Worm (Caenorhabditis elegans) whole organism, mixed stage, embryonic: ENCODE data around the gene cox-10.

Source experiments
- M03D4.4 ChIP-seq: sonication (generic microtip); optimal IDR thresholded peaks from 2 replicates; lab custom pipeline; 2017; ENCODE audit warnings: mild to moderate bottlenecking, missing genetic modification characterization, missing compliant biosample characterization
- blmp-1 ChIP-seq: fragments of 150-350 bp; optimal IDR thresholded peaks from 2 replicates; lab custom pipeline; 2014; ENCODE audit warnings: missing biosample characterization, missing genetic modification characterization
- ceh-39 ChIP-seq: fragments of 150-350 bp; optimal IDR thresholded peaks from 2 replicates; lab custom pipeline; 2014; ENCODE audit warnings: missing biosample characterization, missing genetic modification characterization
- ceh-43 ChIP-seq: fragments of 200-800 bp; sonication (Bioruptor generic); optimal IDR thresholded peaks from 2 replicates; lab custom pipeline; 2018; ENCODE audit warnings: mild to moderate bottlenecking, missing genetic modification characterization, moderate library complexity, missing compliant biosample characterization
- cnd-1 ChIP-seq: fragments of 200-800 bp; sonication (Bioruptor generic); optimal IDR thresholded peaks from 2 replicates; lab custom pipeline; 2018; ENCODE audit warnings: mild to moderate bottlenecking, missing genetic modification characterization, missing compliant biosample characterization
- drap-1 ChIP-seq: fragments of 200-800 bp; sonication (Bioruptor generic); optimal IDR thresholded peaks from 3 replicates; lab custom pipeline; 2018; ENCODE audit warnings: mild to moderate bottlenecking, missing genetic modification characterization, missing compliant biosample characterization
- elt-1 ChIP-seq: sonication (generic microtip); optimal IDR thresholded peaks from 2 replicates; lab custom pipeline; 2017; ENCODE audit warnings: missing genetic modification characterization, mild to moderate bottlenecking, missing compliant biosample characterization, antibody characterized with exemption, moderate library complexity, borderline replicate concordance; ENCODE audit not compliant: insufficient read depth
- elt-3 ChIP-seq: fragments of 150-350 bp; optimal IDR thresholded peaks from 2 replicates; lab custom pipeline; 2014; ENCODE audit warnings: missing biosample characterization, missing genetic modification characterization
- flh-1 ChIP-seq: fragments of 200-800 bp; sonication (Bioruptor generic); optimal IDR thresholded peaks from 2 replicates; lab custom pipeline; 2018; ENCODE audit warnings: mild to moderate bottlenecking, missing genetic modification characterization, moderate library complexity, missing compliant biosample characterization
- ham-2 ChIP-seq: fragments of 200-800 bp; sonication (Bioruptor generic); optimal IDR thresholded peaks from 2 replicates; lab custom pipeline; 2018; ENCODE audit warnings: mild to moderate bottlenecking, missing genetic modification characterization, missing compliant biosample characterization
- lin-13 ChIP-seq: fragments of 150-350 bp; optimal IDR thresholded peaks from 2 replicates; lab custom pipeline; 2014; ENCODE audit warnings: missing biosample characterization, missing genetic modification characterization
- lin-32 ChIP-seq: fragments of 200-800 bp; sonication (Bioruptor generic); optimal IDR thresholded peaks from 2 replicates; lab custom pipeline; 2018; ENCODE audit warnings: mild to moderate bottlenecking, missing genetic modification characterization, missing compliant biosample characterization
- lsy-2 ChIP-seq: fragments of 150-350 bp; optimal IDR thresholded peaks from 2 replicates; lab custom pipeline; 2014; ENCODE audit warnings: missing biosample characterization, missing genetic modification characterization
- mab-5 ChIP-seq: fragments of 150-350 bp; optimal IDR thresholded peaks from 2 replicates; lab custom pipeline; 2014; ENCODE audit warnings: missing biosample characterization, missing genetic modification characterization
- mep-1 ChIP-seq: fragments of 150-350 bp; optimal IDR thresholded peaks from 2 replicates; lab custom pipeline; 2017; ENCODE audit warnings: missing biosample characterization, missing genetic modification reagents, missing genetic modification characterization, inconsistent platforms
- mls-2 ChIP-seq: sonication (generic microtip); optimal IDR thresholded peaks from 2 replicates; lab custom pipeline; 2016; ENCODE audit warnings: mild to moderate bottlenecking, missing genetic modification characterization, moderate library complexity, missing compliant biosample characterization
- nhr-2 ChIP-seq: fragments of 150-350 bp; optimal IDR thresholded peaks from 2 replicates; lab custom pipeline; 2014; ENCODE audit warnings: missing biosample characterization, missing genetic modification characterization
- nhr-237 ChIP-seq: fragments of 150-350 bp; optimal IDR thresholded peaks from 2 replicates; lab custom pipeline; 2014; ENCODE audit warnings: missing biosample characterization, missing genetic modification characterization
- nhr-28 ChIP-seq: fragments of 150-350 bp; optimal IDR thresholded peaks from 2 replicates; lab custom pipeline; 2014; ENCODE audit warnings: missing biosample characterization, missing genetic modification characterization
- nhr-76 ChIP-seq: sonication (generic microtip); optimal IDR thresholded peaks from 2 replicates; lab custom pipeline; 2017; ENCODE audit warnings: missing biosample characterization, missing genetic modification characterization
- pha-4 ChIP-seq: fragments of 150-350 bp; optimal IDR thresholded peaks from 2 replicates; lab custom pipeline; 2018; ENCODE audit warnings: missing biosample characterization, missing genetic modification reagents, missing genetic modification characterization
- sem-2 ChIP-seq: fragments of 200-800 bp; sonication (Bioruptor generic); optimal IDR thresholded peaks from 2 replicates; lab custom pipeline; 2018; ENCODE audit warnings: mild to moderate bottlenecking, missing genetic modification characterization, missing compliant biosample characterization
- snpc-4 ChIP-seq: fragments of 150-350 bp; optimal IDR thresholded peaks from 2 replicates; lab custom pipeline; 2014; ENCODE audit warnings: missing biosample characterization, missing genetic modification characterization
- tbx-8 ChIP-seq: fragments of 200-800 bp; sonication (Bioruptor generic); optimal IDR thresholded peaks from 2 replicates; lab custom pipeline; 2018; ENCODE audit warnings: mild to moderate bottlenecking, missing genetic modification characterization, moderate library complexity, missing compliant biosample characterization
- unc-120 ChIP-seq: sonication (generic microtip); optimal IDR thresholded peaks from 2 replicates; lab custom pipeline; 2017; ENCODE audit warnings: missing genetic modification characterization, missing compliant biosample characterization; ENCODE audit not compliant: poor library complexity, severe bottlenecking
- unc-39 ChIP-seq: fragments of 150-350 bp; optimal IDR thresholded peaks from 2 replicates; lab custom pipeline; 2014; ENCODE audit warnings: missing biosample characterization, missing genetic modification characterization
- unc-62 ChIP-seq: fragments of 150-350 bp; optimal IDR thresholded peaks from 2 replicates; lab custom pipeline; 2014; ENCODE audit warnings: missing biosample characterization, missing genetic modification reagents, missing genetic modification characterization
- zip-8 ChIP-seq: fragments of 150-350 bp; optimal IDR thresholded peaks from 2 replicates; lab custom pipeline; 2014; ENCODE audit warnings: missing biosample characterization, missing genetic modification characterization
- ztf-11 ChIP-seq: fragments of 150-350 bp; optimal IDR thresholded peaks from 2 replicates; lab custom pipeline; 2014; ENCODE audit warnings: missing biosample characterization, missing genetic modification characterization

Gene cox-10

ce11 chrII:12636602-12637001 lies 43.2 kb upstream of the cox-10 start, which contains the start of gene nhr-234:
TSS of gene nhr-234 (plus strand) at chrII:12636678.
- TF ChIP-seq flh-1 (GFP tag; lab: Kevin White, UChicago) (no peak), lin-32 (GFP tag; lab: Kevin White, UChicago) (no peak), unc-39 (tag; lab: Kevin White, UChicago) (no peak), nhr-76 (tag; lab: Kevin White, UChicago) (no peak), elt-3 (no peak), snpc-4 (no peak), mab-5 (tag; lab: Kevin White, UChicago) (no peak), ham-2 (GFP tag; lab: Kevin White, UChicago) (no peak), drap-1 (GFP tag; lab: Kevin White, UChicago) (no peak), ceh-39 (tag; lab: Kevin White, UChicago) (no peak), zip-8 (tag; lab: Kevin White, UChicago) (no peak), mep-1 (tag; lab: Kevin White, UChicago) (no peak), sem-2 (GFP tag; lab: Kevin White, UChicago) (no peak), cnd-1 (tag; lab: Kevin White, UChicago) (no peak), mls-2 (tag; lab: Kevin White, UChicago) (no peak), lin-13 (tag; lab: Kevin White, UChicago) (no peak)

DNA sequence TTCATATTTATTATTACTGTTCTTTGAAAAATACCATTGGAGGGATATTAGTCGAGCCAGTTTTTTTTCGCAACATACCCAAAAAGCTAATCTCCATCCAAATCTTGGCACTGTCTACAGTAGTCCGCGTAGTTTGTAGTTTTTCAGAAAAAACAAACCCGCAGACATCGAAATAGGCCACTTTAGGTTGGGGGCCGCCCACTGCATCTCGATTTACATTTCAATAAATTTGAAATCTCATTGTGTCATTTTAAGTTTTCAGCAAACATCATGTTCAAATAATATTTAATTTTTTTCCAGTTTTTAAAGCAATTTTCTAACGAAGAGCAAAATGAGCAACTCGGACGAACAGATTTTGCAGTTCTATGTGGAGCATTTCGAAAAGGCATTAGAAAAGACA lies 39.4 kb upstream of the cox-10 start, which contains the start of gene nhr-235:
nhr-235 (plus strand) TSS at position 301 of the 400 bp plus-strand sequence.
- TF ChIP-seq elt-3 (no peak), lin-13 (tag; lab: Kevin White, UChicago) (no peak), snpc-4 (no peak), ceh-39 (tag; lab: Kevin White, UChicago) (no peak), sem-2 (GFP tag; lab: Kevin White, UChicago) (no peak), drap-1 (GFP tag; lab: Kevin White, UChicago) (no peak), lin-32 (GFP tag; lab: Kevin White, UChicago) (no peak), pha-4 (no peak), nhr-28 (tag; lab: Kevin White, UChicago) (no peak), ztf-11 (no peak), unc-120 (tag; lab: Kevin White, UChicago) (no peak), unc-62 (GFP tag; lab: Kevin White, UChicago) (no peak), lsy-2 (no peak), zip-8 (tag; lab: Kevin White, UChicago) (no peak), blmp-1 (tag; lab: Kevin White, UChicago) (no peak), mab-5 (tag; lab: Kevin White, UChicago) (no peak)
- TF ChIP-seq, all 35 proteins: peak for 0

ce11 chrII:12654447-12654846 lies 25.3 kb upstream of the cox-10 start, which contains the start of gene rgs-4:
TSS of gene rgs-4 (plus strand) at chrII:12654747.
- TF ChIP-seq ceh-43, result no peak
- no peak for TF ChIP-seq sem-2 (GFP tag; lab: Kevin White, UChicago)
- TF ChIP-seq tbx-8, result no peak
- TF ChIP-seq drap-1 (GFP tag; lab: Kevin White, UChicago), result no peak
- no peak for TF ChIP-seq mep-1 (tag; lab: Kevin White, UChicago)
- TF ChIP-seq cnd-1 (tag; lab: Kevin White, UChicago), result no peak
- TF ChIP-seq flh-1 (GFP tag; lab: Kevin White, UChicago), result no peak
- TF ChIP-seq pha-4, result no peak
- no peak for TF ChIP-seq unc-39 (tag; lab: Kevin White, UChicago)
- no peak for TF ChIP-seq M03D4.4 (tag; lab: Kevin White, UChicago)
- no peak for TF ChIP-seq nhr-2 (tag; lab: Kevin White, UChicago)
- TF ChIP-seq nhr-76 (tag; lab: Kevin White, UChicago), result no peak
- TF ChIP-seq nhr-237 (tag; lab: Kevin White, UChicago), result no peak

DNA sequence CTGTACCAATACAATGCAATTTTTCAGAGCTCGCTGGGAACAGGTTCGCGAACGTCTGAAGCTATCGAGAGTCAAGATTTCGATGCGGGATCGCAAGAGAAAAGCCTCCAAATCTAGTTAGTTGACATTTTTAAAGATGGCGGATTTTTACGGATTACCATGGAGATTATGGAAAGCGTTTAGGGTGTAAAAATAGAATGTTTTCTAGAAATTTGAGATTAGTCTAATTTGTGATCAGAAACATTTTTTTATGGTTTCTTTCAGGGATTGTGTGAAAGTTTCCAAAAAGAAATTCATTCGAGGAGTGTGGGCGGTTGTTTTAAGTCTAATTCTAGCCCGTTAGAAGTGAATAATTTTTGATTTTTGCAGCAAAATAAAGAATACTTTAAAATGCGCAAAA lies 23.9 kb upstream of the cox-10 start:
- TF ChIP-seq ztf-11 (no peak), lin-13 (tag; lab: Kevin White, UChicago) (no peak), elt-1 (tag; lab: Kevin White, UChicago) (no peak), ceh-43 (no peak), unc-39 (tag; lab: Kevin White, UChicago) (no peak), lin-32 (GFP tag; lab: Kevin White, UChicago) (no peak)

DNA sequence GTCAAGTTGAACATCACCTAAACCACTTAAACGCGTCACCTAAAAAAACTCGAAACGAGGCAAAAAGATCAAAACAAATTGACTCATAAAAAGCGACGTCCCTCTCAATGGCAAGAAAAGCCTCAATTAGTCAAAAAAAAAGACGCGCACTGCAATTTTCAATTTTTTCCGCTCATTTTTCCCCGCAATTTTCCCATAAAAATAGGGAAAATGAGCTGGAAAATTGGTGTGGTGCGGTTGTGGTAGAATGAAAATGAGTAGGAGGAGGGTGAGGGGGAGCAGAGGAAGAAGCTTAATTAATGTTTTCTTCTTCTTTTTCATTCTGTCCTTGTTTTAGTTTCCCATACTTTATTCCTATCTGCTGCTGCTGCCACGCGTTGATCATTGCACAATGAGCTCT lies 22.1 kb upstream of the cox-10 start:
- TF ChIP-seq ham-2 (GFP tag; lab: Kevin White, UChicago) (no peak), mep-1 (tag; lab: Kevin White, UChicago) (no peak), sem-2 (GFP tag; lab: Kevin White, UChicago) (no peak), snpc-4 (no peak), mab-5 (tag; lab: Kevin White, UChicago) (no peak)
